Worm (Caenorhabditis elegans): ENCODE data around the gene rop-1.

The rop-1 gene

DNA sequence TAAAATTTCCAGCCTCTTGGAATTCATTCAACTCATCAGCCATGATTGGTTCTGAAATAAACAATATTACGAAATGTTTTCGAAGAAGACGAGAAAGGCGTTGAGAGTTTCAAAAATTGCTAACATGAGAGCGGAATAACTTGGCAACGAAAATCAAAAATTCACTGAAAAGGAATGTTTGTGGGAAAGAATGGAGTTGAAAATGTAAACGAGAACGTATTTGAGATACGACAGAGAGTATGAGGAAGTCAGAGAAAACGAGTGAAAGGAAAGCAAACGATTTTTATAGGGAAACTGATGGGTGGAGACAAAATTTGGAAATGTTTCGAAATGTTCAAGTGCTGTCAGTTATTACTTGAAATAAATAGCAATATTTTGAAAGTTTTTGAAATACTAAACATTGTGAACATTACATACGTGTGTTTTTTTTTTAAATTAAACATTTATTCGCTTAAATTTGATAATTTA lies at the start of gene rop-1:
TSS of gene rop-1 (minus strand) at position 51 of the 468 bp plus-strand sequence.
- TF ChIP-seq xbp-1 (tag; optimal IDR thresholded peaks at IDR 0.05) = no peak
- no peak for TF ChIP-seq dpl-1 (GFP tag; optimal IDR thresholded peaks at IDR 0.05)
- TF ChIP-seq efl-1 (optimal IDR thresholded peaks at IDR 0.05) = peak in 1 of 2 experiments; percentile 26
- peak in 1 of 2 experiments; percentile 4 for TF ChIP-seq efl-1 (GFP tag; optimal IDR thresholded peaks at IDR 0.05 in 1 of 2)
- no peak for TF ChIP-seq elt-3 (tag; optimal IDR thresholded peaks at IDR 0.05)
- TF ChIP-seq blmp-1 (tag; optimal IDR thresholded peaks at IDR 0.05) = peak; percentile 89
- no peak for TF ChIP-seq hlh-17 (GFP tag; optimal IDR thresholded peaks at IDR 0.05; ENCODE audit: borderline replicate concordance)
- peak in 1 of 2 experiments; percentile 52 for TF ChIP-seq lsy-2 (tag; optimal IDR thresholded peaks at IDR 0.05)
- TF ChIP-seq nhr-19 (GFP tag; conservative IDR thresholded peaks at IDR 0.05) = no peak
- TF ChIP-seq lin-14 (GFP tag; optimal IDR thresholded peaks at IDR 0.05) = peak; percentile 35
- TF ChIP-seq elt-2 (tag; optimal IDR thresholded peaks at IDR 0.05) = peak; percentile 5
- peak in 1 of 3 experiments; percentile 3 for TF ChIP-seq ceh-82 (tag; optimal IDR thresholded peaks at IDR 0.05)
- no peak for TF ChIP-seq mdl-1 (tag; optimal IDR thresholded peaks at IDR 0.05)
- TF ChIP-seq C34B4.2 (tag; optimal IDR thresholded peaks at IDR 0.05) = no peak
- TF ChIP-seq tlp-1 (tag; optimal IDR thresholded peaks at IDR 0.05) = no peak
- peak; percentile 10 for TF ChIP-seq nhr-20 (tag; optimal IDR thresholded peaks at IDR 0.05)
- peak in 1 of 2 experiments; percentile 28 for TF ChIP-seq lin-35 (GFP tag; optimal IDR thresholded peaks at IDR 0.05)
- TF ChIP-seq pqm-1 (tag; optimal IDR thresholded peaks at IDR 0.05) = no peak
- no peak for TF ChIP-seq nhr-237 (tag; optimal IDR thresholded peaks at IDR 0.05)
- TF ChIP-seq zag-1 (tag; optimal IDR thresholded peaks at IDR 0.05) = no peak
- TF ChIP-seq skn-1 (tag; optimal IDR thresholded peaks at IDR 0.05) = peak; percentile 67

DNA sequence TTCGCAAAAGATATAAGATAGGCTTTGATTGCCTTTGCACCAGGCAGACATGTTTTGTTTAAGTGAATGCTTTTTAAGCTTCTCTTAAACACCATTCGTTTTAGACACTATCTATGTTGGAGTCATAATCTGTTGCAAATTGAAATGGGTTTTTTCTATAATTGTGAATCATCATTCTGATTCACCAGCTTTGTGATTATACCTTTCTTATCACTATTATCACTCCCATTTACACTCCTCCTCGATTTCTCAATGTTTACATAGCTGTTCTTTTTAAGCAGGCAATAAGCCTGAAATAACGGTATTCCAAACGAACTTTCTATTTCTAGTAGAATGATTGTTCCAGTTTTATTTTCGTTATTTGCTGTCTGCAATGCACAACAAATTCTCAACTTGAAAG lies 42.2 kb upstream of the rop-1 start, which contains the start of gene B0024.4:
TSS of gene B0024.4 (plus strand) at position 301 of the 400 bp plus-strand sequence.
- no peak for TF ChIP-seq ceh-88 (GFP tag; IDR thresholded peaks at IDR 0.05)
- TF ChIP-seq skn-1 (tag; optimal IDR thresholded peaks at IDR 0.05) = no peak
- TF ChIP-seq zip-4 (GFP tag; optimal IDR thresholded peaks at IDR 0.05) = no peak
- TF ChIP-seq unc-86 (tag; optimal IDR thresholded peaks at IDR 0.05) = no peak
- no peak for TF ChIP-seq alr-1 (tag; optimal IDR thresholded peaks at IDR 0.05; ENCODE audit: borderline replicate concordance)
- no peak for TF ChIP-seq blmp-1 (tag; optimal IDR thresholded peaks at IDR 0.05)
- no peak for TF ChIP-seq jun-1 (tag; optimal IDR thresholded peaks at IDR 0.05)
- TF ChIP-seq nhr-237 (tag; optimal IDR thresholded peaks at IDR 0.05) = no peak
- TF ChIP-seq nhr-28 (tag; optimal IDR thresholded peaks at IDR 0.05) = no peak
- TF ChIP-seq F16B12.6 (tag; optimal IDR thresholded peaks at IDR 0.05) = no peak
- TF ChIP-seq tbx-2 (tag; optimal IDR thresholded peaks at IDR 0.05) = no peak
- TF ChIP-seq nhr-11 (tag; optimal IDR thresholded peaks at IDR 0.05) = no peak
- TF ChIP-seq nhr-90 (tag; optimal IDR thresholded peaks at IDR 0.05; ENCODE audit: poor library complexity) = no peak

DNA sequence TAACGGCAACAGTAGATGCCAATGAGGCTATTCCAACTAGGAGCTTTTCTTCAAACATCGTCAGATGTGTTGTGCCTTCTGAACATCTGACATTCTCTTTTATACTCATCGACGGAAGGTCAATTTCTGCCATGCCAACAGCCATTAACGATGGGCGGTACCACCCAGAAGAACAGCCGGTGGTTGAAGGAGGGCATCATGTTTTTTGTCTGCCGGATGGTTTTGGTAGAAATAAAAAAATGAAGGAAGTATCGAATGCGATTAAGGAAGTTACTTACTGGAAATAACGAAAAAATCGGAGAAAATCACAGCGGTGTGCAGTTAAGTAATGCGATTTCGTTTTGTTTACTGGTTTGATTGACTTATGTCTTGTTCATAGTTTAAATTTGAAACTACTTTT lies 39.7 kb upstream of the rop-1 start, which contains the start of gene col-150:
TSS of gene col-150 (minus strand) at position 101 of the 400 bp plus-strand sequence.
- TF ChIP-seq nhr-85 (tag) = peak; percentile 29
- no peak for TF ChIP-seq hlh-17 (GFP tag; optimal IDR thresholded peaks at IDR 0.05; ENCODE audit: borderline replicate concordance)

DNA sequence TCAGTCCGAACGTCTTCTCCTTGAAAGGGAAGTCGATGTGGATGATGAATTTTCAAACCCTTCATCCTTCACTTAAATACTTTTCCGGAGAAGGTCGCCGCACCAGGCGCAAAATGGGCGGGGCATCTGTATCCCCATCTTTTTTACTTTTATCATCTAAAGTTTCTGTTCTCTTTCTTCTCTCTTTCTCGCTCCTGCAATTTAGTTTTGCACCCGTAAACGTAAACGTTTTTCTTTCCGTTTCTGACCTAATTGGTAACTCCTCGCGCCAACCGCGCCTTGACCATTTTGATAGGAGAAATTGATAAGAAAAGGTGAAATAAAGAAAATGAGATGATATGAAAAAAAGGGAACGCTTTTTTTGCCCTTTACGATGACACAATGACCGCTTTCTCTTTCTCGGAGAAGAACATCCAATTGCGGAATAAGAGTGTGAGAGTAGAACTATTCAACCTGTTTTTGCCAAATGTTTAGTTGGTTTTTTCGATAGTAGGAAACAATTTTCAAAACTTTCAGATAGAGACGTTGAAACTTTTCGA lies 38.0 kb upstream of the rop-1 start, which contains the start of gene col-149:
TSS of gene col-149 (minus strand) at position 51 of the 539 bp plus-strand sequence.
- TF ChIP-seq lin-14 (GFP tag; optimal IDR thresholded peaks at IDR 0.05) (peak; percentile 20), tlp-1 (tag; optimal IDR thresholded peaks at IDR 0.05) (no peak), elt-3 (tag; optimal IDR thresholded peaks at IDR 0.05) (peak in 2 of 6 experiments; percentile 15 to 59), blmp-1 (tag; optimal IDR thresholded peaks at IDR 0.05) (peak; percentile 99)

DNA sequence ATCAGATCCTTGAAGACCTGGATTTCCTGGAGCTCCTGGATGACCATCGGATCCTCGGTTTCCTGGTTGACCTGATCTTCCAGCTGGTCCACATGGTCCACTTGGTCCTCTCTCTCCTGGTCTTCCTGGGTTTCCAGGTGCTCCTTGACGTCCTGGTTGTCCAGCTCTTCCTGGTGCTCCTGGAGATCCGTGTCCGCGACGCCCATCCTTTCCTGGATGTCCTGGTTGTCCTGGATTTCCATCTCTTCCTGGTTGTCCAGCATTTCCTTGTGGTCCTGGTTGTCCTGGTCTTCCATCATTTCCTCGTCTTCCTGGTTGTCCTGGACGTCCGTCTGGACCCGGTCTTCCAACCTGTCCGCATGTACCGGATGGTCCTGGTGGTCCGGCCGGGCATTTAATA lies 37.0 kb upstream of the rop-1 start:
- no peak for TF ChIP-seq mep-1 (tag; optimal IDR thresholded peaks at IDR 0.05)
- no peak for TF ChIP-seq efl-1 (optimal IDR thresholded peaks at IDR 0.05)
- TF ChIP-seq efl-1 (GFP tag; optimal IDR thresholded peaks at IDR 0.05 in 1 of 2) = peak in 1 of 2 experiments; percentile 68
